Worm (Caenorhabditis elegans) whole organism, dauer: Measurements from ENCODE around the gene gphr-1.
"Not testable (repeated sequence)": the region's sequence is repeated elsewhere in the genome, so short reads cannot be mapped to it uniquely, and the experiment has no call there.

Experiments used
- unc-62 ChIP-seq: sonication (generic microtip); optimal IDR thresholded peaks from 2 replicates; lab custom pipeline; 2017; ENCODE audit warnings: missing biosample characterization, missing genetic modification reagents, missing genetic modification characterization

Gene gphr-1

DNA sequence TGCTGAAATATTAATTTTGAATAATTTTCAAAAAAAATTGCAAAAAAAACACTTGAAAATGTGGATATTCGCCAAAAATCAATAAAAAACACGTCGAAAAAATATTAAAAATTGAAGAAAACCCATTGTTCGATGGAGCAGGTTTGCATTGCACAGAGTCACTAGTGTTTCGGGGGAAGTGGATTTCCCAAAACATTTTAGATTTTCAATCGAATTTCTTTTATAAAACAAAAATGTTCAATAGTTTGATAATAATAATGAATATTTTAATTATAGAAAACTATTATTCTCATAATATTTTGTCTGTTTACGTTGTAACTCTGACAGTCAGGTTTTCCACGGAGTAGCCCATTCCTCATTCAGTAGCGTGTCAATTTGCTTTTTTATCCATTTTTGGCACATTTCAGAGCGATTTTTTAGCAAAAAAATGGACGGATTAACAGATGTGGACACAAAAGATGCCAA is at the start of gene gphr-1, which contains the start of gene gex-4:
Gene gphr-1 (plus strand): TSS at position 415 of the 465 bp plus-strand sequence.
Gene gex-4 (minus strand): TSS at position 2 of the 465 bp plus-strand sequence.
- no peak for TF ChIP-seq unc-62 (GFP tag; lab: Kevin White, UChicago)

DNA sequence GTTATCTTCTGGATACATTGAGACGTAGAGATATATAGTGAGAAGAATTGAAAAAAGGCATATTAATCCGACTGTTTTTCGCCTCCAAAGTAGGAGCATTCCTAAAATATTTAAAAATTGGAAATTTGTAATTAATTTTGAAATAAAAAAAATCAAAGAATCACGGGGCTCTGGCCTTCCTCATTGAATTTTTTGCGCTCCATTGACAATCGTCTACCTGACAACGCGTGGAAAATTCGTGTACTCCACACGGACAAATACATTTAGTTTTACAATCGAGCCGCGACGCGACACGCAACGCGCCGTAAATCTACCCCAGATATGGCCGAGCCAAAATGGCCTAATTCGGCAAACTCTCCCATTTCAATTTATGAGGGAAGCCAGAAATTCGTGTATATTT is 41.7 kb upstream of the gphr-1 start, which contains the start of gene gly-11:
Gene gly-11 (minus strand): TSS at position 101 of the 400 bp plus-strand sequence.
- TF ChIP-seq unc-62 (GFP tag; lab: Kevin White, UChicago) = not testable (repeated sequence)

DNA sequence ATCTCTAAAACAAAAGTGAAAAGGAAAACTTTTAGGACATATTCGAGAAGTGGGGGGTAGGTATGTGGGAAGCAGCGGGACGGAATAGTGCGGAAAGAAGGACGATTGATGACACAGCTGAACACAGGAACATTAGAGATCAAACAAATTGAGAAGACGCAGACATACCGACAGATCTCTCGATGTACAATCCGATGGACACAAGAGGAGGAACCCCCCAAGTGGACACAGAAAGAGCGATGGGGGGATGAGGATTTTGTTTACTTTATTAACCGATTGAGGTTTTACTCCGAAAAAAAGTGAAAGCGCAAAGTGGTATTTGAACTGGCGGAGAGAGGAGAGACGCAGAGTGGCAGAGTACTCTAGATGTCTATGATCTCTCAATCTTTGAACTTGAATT is 40.7 kb upstream of the gphr-1 start:
- TF ChIP-seq unc-62 (GFP tag; lab: Kevin White, UChicago) = no peak

DNA sequence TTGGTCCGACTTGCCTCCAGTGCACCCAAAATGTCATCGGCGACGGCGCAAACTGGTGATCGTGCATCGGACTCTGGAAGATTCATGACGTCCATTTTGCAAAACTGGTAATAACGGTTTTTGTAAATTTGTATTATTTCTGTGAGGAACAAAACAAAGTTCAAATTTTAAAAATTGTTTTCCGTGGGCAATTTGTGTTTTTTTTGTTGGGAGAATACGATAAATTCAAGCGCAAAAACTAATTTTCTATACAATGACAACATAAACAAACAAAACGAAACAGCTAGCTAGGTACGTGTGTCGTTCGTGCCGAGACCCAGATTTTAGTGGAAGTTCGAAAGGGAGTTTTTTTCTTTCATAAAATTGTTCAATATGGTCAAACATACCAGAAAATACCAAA is 35.9 kb upstream of the gphr-1 start, which contains the start of gene Y75B8A.10:
Gene Y75B8A.10 (minus strand): TSS at position 101 of the 400 bp plus-strand sequence.
- no peak for TF ChIP-seq unc-62 (GFP tag; lab: Kevin White, UChicago)

DNA sequence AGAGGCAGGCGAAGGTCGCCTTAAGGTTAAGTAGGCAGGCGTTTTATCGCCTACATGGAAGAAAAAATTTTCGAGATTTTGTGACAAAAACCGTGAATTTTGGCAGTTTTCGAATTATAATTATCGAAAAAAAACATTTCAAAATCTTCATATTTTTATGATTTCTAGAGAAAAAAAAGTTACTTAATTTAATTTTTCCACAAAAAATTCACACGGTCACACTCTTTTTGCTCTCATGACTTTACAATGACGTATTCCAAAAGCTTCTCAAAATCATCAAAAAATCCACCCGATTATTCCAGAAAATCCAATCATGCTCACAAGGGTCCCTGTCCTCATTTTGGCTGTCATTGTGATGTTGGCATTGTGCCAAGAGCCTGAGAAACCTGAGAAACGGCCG is 32.7 kb upstream of the gphr-1 start, which contains the start of gene lury-1:
Gene lury-1 (plus strand): TSS at position 301 of the 400 bp plus-strand sequence.
- no peak for TF ChIP-seq unc-62 (GFP tag; lab: Kevin White, UChicago)

DNA sequence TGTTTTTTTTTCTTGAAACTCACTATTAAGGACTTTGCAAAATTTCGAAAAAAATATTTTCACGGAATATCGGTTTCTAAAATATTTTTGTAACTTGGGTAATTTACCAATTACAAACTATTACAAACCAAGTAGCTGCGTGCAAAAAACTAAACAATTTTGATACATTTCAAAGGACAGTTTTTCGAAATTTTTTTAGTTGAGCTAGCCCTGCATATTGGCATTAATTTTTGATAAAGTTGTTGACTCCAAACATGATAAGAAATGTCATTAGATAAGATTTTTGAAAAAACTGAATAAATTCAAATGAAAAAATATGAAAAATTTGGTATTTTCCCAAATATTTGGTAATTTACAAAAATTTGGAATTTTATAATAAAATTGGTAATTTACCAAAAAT is 30.6 kb upstream of the gphr-1 start:
- TF ChIP-seq unc-62 (GFP tag; lab: Kevin White, UChicago) = no peak

DNA sequence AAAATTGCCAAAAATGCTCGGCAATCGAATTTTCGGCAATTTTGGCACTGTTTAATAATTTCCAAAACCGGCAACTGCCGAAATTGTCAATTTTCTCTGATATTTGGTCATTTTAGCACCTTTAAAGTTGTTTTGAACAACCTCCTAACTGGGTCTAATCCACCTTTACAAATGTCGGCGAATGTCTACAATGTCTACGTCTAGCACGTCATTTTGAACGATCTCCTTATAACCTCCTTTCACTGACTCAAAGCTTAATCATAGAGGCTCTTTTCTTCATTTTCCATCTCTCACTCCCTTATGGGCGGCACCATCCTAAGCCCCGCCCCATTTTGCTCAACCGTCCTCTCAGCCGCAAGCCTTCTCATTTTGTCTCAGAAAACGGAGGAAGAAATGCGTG is 24.7 kb upstream of the gphr-1 start, which contains the start of gene Y75B8A.44:
Gene Y75B8A.44 (plus strand): TSS at position 301 of the 400 bp plus-strand sequence.
- TF ChIP-seq unc-62 (GFP tag; lab: Kevin White, UChicago) = no peak

DNA sequence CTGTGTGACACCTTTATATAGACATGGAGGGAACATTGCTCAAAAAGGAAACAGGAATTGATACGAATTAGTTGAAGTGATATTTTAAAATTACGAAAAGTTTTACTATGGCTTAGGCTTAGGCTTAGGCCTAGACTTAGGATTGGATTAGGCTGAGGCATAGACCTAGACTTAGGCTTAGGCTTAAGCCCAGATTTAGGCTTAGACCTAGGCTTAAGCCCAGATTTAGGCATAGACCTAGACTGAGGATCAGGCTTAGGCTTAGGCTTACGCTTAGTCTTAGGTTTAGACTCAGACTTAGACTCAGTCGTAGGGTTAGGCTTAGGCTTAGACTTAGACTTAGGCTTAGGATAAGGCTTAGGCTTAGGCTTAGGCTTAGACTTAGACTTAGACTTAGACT is 22.9 kb upstream of the gphr-1 start:
- TF ChIP-seq unc-62 (GFP tag; lab: Kevin White, UChicago) = no peak

DNA sequence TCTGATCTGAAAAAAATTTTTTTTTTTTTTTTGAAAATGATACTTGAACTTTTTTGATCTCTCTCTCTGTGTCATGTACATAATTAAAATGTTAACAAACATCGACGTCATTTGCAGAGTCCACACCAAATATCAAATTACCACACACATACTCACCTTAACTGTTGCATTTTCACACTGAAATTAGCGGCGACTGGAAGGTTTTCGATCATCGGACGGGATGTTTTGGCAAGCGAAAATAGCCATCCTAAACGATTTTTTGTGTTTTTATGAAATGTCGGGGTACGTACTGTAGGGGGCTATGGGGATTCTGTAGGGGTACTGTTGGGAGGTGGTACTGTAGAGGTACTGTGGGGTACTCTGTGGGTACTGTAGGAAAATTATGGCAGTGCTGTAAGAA is 20.7 kb upstream of the gphr-1 start:
- TF ChIP-seq unc-62 (GFP tag; lab: Kevin White, UChicago) = no peak

DNA sequence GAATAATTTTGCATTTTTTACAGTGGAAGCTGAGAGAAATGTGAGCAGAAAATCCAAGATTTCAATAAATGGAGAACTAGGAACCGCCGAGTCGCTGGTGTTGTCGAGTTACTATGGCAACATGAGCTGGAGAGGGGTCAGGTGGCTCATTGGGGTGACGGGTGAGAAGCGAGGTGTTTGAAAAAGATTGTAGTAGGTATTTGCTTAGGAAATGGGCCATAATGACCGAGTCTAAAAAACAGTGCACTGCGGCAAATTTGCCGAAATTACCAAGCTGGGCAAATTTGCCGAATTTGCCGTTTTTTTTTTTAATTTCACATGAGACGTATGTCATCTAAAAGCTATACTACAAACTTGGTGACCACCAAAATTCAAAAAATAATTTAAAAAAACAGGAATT is 16.4 kb upstream of the gphr-1 start, which contains the start of gene osm-12:
Gene osm-12 (minus strand): TSS at position 101 of the 400 bp plus-strand sequence.
- no peak for TF ChIP-seq unc-62 (GFP tag; lab: Kevin White, UChicago)

DNA sequence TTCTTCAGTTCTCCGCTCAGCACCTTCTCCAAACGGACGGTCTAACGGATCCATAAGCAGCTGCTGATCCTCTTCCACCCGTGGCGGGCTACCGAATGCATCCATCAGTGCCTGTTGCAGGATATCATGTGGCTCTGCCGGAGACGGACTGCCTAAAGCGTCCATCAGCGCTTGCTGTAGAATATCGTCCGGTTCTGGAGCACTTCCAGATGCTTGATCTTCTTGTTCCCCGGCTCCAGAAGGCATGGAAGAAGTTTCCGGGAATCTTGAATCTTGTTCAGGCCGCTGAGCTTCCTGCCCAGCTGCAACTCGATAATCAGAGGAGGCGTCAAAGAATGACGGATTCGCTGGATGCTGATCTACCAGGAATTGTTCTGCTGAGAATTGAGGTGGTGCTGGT is 13.6 kb upstream of the gphr-1 start:
- TF ChIP-seq unc-62 (GFP tag; lab: Kevin White, UChicago) = no peak

DNA sequence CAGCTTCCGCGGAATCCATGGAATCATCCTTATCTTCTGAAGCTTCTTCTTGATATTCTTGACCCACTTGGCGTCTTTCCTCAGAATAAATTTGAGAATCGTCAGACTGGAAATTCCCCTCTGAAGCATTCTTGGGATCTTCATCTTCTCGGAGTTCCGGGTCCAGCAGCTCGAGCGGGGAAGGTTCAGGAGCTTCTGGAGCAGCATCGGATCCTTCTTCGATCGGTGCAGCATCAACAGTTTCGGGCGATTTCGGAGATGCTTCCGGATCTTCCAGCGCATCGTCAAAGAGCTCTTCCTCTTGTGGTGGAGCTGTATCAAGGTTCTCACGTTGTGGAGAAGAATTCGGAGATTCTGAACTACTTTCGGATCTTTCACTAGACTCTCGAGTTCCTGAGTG is 11.3 kb upstream of the gphr-1 start:
- TF ChIP-seq unc-62 (GFP tag; lab: Kevin White, UChicago) = no peak

DNA sequence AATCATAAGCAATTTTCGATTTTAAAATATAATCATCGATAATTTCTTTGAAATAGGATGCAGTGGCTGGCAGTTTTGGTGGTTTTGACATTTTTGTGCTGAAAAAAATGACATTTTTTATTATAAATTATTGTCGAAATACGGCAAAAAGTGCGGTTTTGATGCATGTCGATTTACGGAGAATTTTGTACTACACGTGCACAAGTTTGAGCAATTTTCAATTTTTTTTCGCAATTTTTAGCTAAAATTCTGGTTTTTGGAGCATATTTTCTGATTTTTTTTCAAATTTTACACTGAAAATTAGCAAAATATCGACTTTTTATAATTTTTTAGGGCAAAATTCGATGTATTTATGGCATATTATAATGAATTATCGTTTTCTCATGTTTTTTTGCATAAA is 3.3 kb upstream of the gphr-1 start, which contains the start of gene Y75B8A.13:
Gene Y75B8A.13 (minus strand): TSS at position 101 of the 400 bp plus-strand sequence.
- no peak for TF ChIP-seq unc-62 (GFP tag; lab: Kevin White, UChicago)

DNA sequence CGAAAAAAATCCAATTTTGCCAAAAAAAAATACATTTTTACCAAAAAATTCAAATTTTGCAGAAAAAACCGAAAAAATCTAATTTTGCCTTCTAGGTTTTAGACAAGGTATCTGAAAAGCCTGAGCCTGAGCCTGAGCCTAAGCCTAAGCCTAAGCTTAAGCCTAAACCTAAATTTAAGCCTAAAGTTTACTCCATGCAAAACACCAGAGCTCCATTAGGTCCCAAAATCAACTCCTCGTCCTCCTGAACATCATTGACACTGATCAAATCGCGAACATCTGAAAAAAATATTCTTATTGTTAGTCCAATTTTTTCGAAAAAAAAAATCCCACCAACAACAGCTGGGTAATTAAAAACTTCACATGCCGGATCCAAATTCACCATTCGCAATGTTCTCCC is 769 bp upstream of the gphr-1 start:
- TF ChIP-seq unc-62 (GFP tag; lab: Kevin White, UChicago) = no peak

DNA sequence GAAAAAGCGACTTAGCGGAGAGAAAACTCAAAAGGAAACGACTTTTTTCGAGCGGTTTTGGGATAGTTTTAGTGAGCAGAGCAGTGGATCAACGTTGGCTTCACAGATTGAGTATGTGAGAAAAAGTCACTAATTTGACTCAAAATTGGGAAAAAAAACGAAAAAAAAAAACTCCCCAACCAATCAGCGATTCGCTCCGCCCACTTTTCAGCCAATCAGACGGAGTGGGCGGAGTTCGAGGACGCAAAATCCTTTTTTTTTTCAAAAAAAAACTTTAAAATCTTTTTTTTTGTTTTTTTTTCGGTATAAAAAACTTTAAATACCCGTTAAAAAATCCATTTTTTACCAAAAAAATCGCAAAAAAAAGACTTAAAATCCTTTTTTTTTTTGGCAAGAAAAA is 2.0 kb downstream of the gphr-1 start:
- TF ChIP-seq unc-62 (GFP tag; lab: Kevin White, UChicago) = no peak

DNA sequence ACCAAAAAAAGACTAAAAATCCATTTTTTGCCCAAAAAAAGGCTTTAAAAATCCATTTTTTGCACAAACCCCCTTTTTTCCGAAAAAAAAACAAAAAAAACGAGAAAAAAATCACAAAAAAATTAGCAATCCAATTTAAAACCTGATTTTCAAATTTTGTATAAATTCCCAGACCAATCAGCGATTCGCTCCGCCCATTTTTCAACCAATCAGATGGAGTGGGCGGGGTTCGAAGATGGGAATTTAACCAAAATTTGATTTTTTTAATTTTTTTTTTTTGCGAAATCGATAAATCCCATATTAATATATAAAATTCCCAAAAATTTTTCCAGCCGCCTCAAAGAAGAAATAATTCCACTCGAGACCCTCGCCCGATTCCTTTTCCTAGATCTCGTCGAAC is 2.6 kb downstream of the gphr-1 start:
- TF ChIP-seq unc-62 (GFP tag; lab: Kevin White, UChicago) = no peak

DNA sequence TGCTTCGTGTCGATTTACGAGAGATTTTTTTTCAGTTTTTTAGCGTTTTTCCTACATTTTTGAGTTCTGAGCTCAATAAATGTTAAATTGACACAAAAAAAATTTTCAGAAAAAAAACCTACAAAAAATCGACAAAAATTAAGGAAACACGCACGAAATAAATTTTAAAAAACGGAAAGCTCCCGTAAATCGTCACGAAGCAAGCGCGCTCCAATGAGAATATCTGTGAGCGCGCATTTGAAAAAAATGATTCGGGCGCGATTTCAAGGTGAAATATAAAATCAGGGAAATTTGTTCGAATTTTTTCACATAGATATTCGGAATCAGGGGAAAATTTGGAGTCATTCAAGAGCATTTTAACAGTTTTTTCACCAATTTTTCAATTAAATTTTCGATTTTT is 4.4 kb downstream of the gphr-1 start:
- no peak for TF ChIP-seq unc-62 (GFP tag; lab: Kevin White, UChicago)
